Worm (Caenorhabditis elegans) whole organism, L4/young adult: ENCODE results near the gene srh-18.

Experiments used
- W03F9.2 ChIP-seq: fragments of 150-350 bp; optimal IDR thresholded peaks from 2 replicates; lab custom pipeline; 2014; ENCODE audit warnings: missing biosample characterization, missing genetic modification characterization
- dao-5 ChIP-seq: sonication (generic microtip); optimal IDR thresholded peaks from 2 replicates; lab custom pipeline; 2016; ENCODE audit warnings: missing genotype, missing genetic modification characterization, moderate library complexity, missing compliant biosample characterization
- him-1 ChIP-seq: sonication (generic microtip); optimal IDR thresholded peaks from 2 replicates; lab custom pipeline; 2016; ENCODE audit warnings: missing genotype, missing genetic modification reagents, missing genetic modification characterization, missing compliant biosample characterization

The srh-18 gene

ce11 chrV:13298706-13299105 is 19.5 kb upstream of the srh-18 start:
- TF ChIP-seq dao-5 (tag; lab: Kevin White, UChicago), result no peak
- no peak for TF ChIP-seq him-1 (tag; lab: Kevin White, UChicago)
- TF ChIP-seq W03F9.2 (tag; lab: Kevin White, UChicago), result no peak

- TF ChIP-seq him-1 (tag; lab: Kevin White, UChicago) (no peak), W03F9.2 (tag; lab: Kevin White, UChicago) (no peak), dao-5 (tag; lab: Kevin White, UChicago) (no peak)
Measured at ce11 chrV:13299398-13299797, 18.9 kb upstream of the srh-18 start.

ce11 chrV:13300492-13300891 is 17.8 kb upstream of the srh-18 start:
- TF ChIP-seq dao-5 (tag; lab: Kevin White, UChicago) (no peak), W03F9.2 (tag; lab: Kevin White, UChicago) (no peak)

ce11 chrV:13301443-13301842 is 16.8 kb upstream of the srh-18 start, which contains the start of gene ceh-79:
Gene ceh-79, plus strand, starts transcription at chrV:13301833.
- TF ChIP-seq dao-5 (tag; lab: Kevin White, UChicago) (no peak), him-1 (tag; lab: Kevin White, UChicago) (no peak), W03F9.2 (tag; lab: Kevin White, UChicago) (no peak)

ce11 chrV:13304663-13305188 is 13.5 kb upstream of the srh-18 start, which contains the start of gene C26E1.2:
Gene C26E1.2, plus strand, starts transcription at chrV:13305138.
- TF ChIP-seq him-1 (tag; lab: Kevin White, UChicago) (no peak), dao-5 (tag; lab: Kevin White, UChicago) (no peak), W03F9.2 (tag; lab: Kevin White, UChicago) (no peak)

ce11 chrV:13308616-13309015 is 9.6 kb upstream of the srh-18 start, which contains the start of gene C50B6.1:
Gene C50B6.1, plus strand, starts transcription at chrV:13308916.
- TF ChIP-seq dao-5 (tag; lab: Kevin White, UChicago) (no peak), him-1 (tag; lab: Kevin White, UChicago) (no peak), W03F9.2 (tag; lab: Kevin White, UChicago) (no peak)

ce11 chrV:13309806-13310205 is 8.4 kb upstream of the srh-18 start:
- TF ChIP-seq dao-5 (tag; lab: Kevin White, UChicago) (no peak), him-1 (tag; lab: Kevin White, UChicago) (no peak), W03F9.2 (tag; lab: Kevin White, UChicago) (no peak)

- no peak for TF ChIP-seq him-1 (tag; lab: Kevin White, UChicago)
- no peak for TF ChIP-seq dao-5 (tag; lab: Kevin White, UChicago)
- peak; percentile 52 for TF ChIP-seq W03F9.2 (tag; lab: Kevin White, UChicago)
Measured at ce11 chrV:13312210-13312676, 6.0 kb upstream of the srh-18 start, which contains the start of gene nasp-2. Gene nasp-2, minus strand, starts transcription at chrV:13312260.

ce11 chrV:13313045-13313623 is 5.1 kb upstream of the srh-18 start, which contains the start of gene C50B6.3:
Gene C50B6.3, plus strand, starts transcription at chrV:13313573.
- peak; percentile 78 for TF ChIP-seq W03F9.2 (tag; lab: Kevin White, UChicago)
- no peak for TF ChIP-seq dao-5 (tag; lab: Kevin White, UChicago)
- no peak for TF ChIP-seq him-1 (tag; lab: Kevin White, UChicago)

- TF ChIP-seq W03F9.2 (tag; lab: Kevin White, UChicago) (no peak), him-1 (tag; lab: Kevin White, UChicago) (no peak), dao-5 (tag; lab: Kevin White, UChicago) (no peak)
Measured at ce11 chrV:13320676-13321075, 2.4 kb downstream of the srh-18 start, which contains the start of gene srh-15. Gene srh-15, plus strand, starts transcription at chrV:13320976.

ce11 chrV:13324933-13325760 is 6.9 kb downstream of the srh-18 start, which contains the start of gene C50B6.7:
Gene C50B6.7, minus strand, starts transcription at chrV:13324983.
- TF ChIP-seq him-1 (tag; lab: Kevin White, UChicago), result no peak
- TF ChIP-seq W03F9.2 (tag; lab: Kevin White, UChicago), result no peak
- TF ChIP-seq dao-5 (tag; lab: Kevin White, UChicago), result no peak

ce11 chrV:13327463-13327862 is 9.2 kb downstream of the srh-18 start, which contains the start of gene str-37:
Gene str-37, plus strand, starts transcription at chrV:13327763.
- no peak for TF ChIP-seq W03F9.2 (tag; lab: Kevin White, UChicago)
- TF ChIP-seq him-1 (tag; lab: Kevin White, UChicago), result no peak
- TF ChIP-seq dao-5 (tag; lab: Kevin White, UChicago), result no peak

- TF ChIP-seq him-1 (tag; lab: Kevin White, UChicago) (no peak), W03F9.2 (tag; lab: Kevin White, UChicago) (no peak), dao-5 (tag; lab: Kevin White, UChicago) (no peak)
Measured at ce11 chrV:13330919-13331318, 12.7 kb downstream of the srh-18 start, which contains the start of gene nhr-129. Gene nhr-129, minus strand, starts transcription at chrV:13331019.
